Worm (Caenorhabditis elegans) whole organism, early embryonic: Measurements from ENCODE around the gene C05E11.2.

ENCODE experiments used
- B0310.2 ChIP-seq: sonication (generic microtip); optimal IDR thresholded peaks from 2 replicates; lab custom pipeline; 2016; ENCODE audit warnings: mild to moderate bottlenecking, missing genetic modification characterization, missing compliant biosample characterization
- F13C5.2 ChIP-seq: sonication (generic microtip); optimal IDR thresholded peaks from 2 replicates; lab custom pipeline; 2017; ENCODE audit warnings: mild to moderate bottlenecking, missing genetic modification characterization, inconsistent platforms, missing compliant biosample characterization
- aly-1 ChIP-seq: sonication (generic microtip); optimal IDR thresholded peaks from 2 replicates; lab custom pipeline; 2016; ENCODE audit warnings: missing genetic modification characterization, missing compliant biosample characterization
- ama-1 ChIP-seq: fragments of 150-350 bp; optimal IDR thresholded peaks from 2 replicates; lab custom pipeline; 2014
- ceh-13 ChIP-seq: fragments of 200-800 bp; sonication (Bioruptor generic); optimal IDR thresholded peaks from 2 replicates; lab custom pipeline; 2018; ENCODE audit warnings: mild to moderate bottlenecking, missing genetic modification characterization, missing compliant biosample characterization
- ceh-36 ChIP-seq: sonication (generic microtip); optimal IDR thresholded peaks from 2 replicates; lab custom pipeline; 2016; ENCODE audit warnings: missing genetic modification characterization, inconsistent platforms, missing compliant biosample characterization
- ets-7 ChIP-seq: sonication (generic microtip); optimal IDR thresholded peaks from 2 replicates; lab custom pipeline; 2016; ENCODE audit warnings: missing genotype, missing genetic modification characterization, missing compliant biosample characterization
- flt-1 ChIP-seq: fragments of 200-800 bp; sonication (Bioruptor generic); IDR thresholded peaks from 2 replicates; pipeline ENCODE4 v1.3.6; 2022; ENCODE audit warnings: missing genetic modification characterization, missing compliant biosample characterization
- hmbx-1 ChIP-seq: sonication (generic microtip); optimal IDR thresholded peaks from 2 replicates; lab custom pipeline; 2016; ENCODE audit warnings: mild to moderate bottlenecking, missing genetic modification characterization, missing compliant biosample characterization
- hmg-4 ChIP-seq: fragments of 200-800 bp; sonication (Bioruptor generic); optimal IDR thresholded peaks from 2 replicates; lab custom pipeline; 2018; ENCODE audit warnings: mild to moderate bottlenecking, missing genetic modification characterization, missing compliant biosample characterization
- hnd-1 ChIP-seq: sonication (generic microtip); optimal IDR thresholded peaks from 2 replicates; lab custom pipeline; 2016; ENCODE audit warnings: missing genetic modification characterization, missing compliant biosample characterization
- pes-1 ChIP-seq: fragments of 200-800 bp; sonication (Bioruptor generic); IDR thresholded peaks from 2 replicates; pipeline ENCODE4 v1.3.6; 2022; ENCODE audit warnings: missing genetic modification reagents, missing genetic modification characterization, missing compliant biosample characterization
- scrt-1 ChIP-seq: fragments of 200-800 bp; sonication (Bioruptor generic); IDR thresholded peaks from 2 replicates; pipeline ENCODE4 v1.3.6; 2022; ENCODE audit warnings: missing genetic modification characterization, missing compliant biosample characterization
- sea-1 ChIP-seq: fragments of 200-800 bp; sonication (Bioruptor generic); conservative IDR thresholded peaks from 2 replicates; pipeline ENCODE4 v1.3.6; 2022; ENCODE audit warnings: missing genetic modification characterization, missing compliant biosample characterization
- tbx-11 ChIP-seq: fragments of 200-800 bp; sonication (Bioruptor generic); IDR thresholded peaks from 2 replicates; pipeline ENCODE4 v1.3.6; 2022; ENCODE audit warnings: missing genetic modification characterization, missing compliant biosample characterization
- tbx-37 ChIP-seq: fragments of 200-800 bp; sonication (Bioruptor generic); conservative IDR thresholded peaks from 2 replicates; pipeline ENCODE4 v1.3.6; 2022; ENCODE audit warnings: missing genetic modification reagents, missing genetic modification characterization, missing compliant biosample characterization
- tra-4 ChIP-seq: sonication (generic microtip); optimal IDR thresholded peaks from 2 replicates; lab custom pipeline; 2017; ENCODE audit warnings: missing genetic modification characterization, missing compliant biosample characterization

Gene C05E11.2

ce11 chrX:4625080-4625479 lies 38.4 kb downstream of the C05E11.2 start:
- TF ChIP-seq B0310.2 (tag; lab: Kevin White, UChicago) (no peak), tbx-11 (GFP tag; lab: Robert Waterston, UW) (no peak), flt-1 (GFP tag; lab: Robert Waterston, UW) (no peak), ama-1 (lab: Kevin White, UChicago) (no peak), hnd-1 (tag; lab: Kevin White, UChicago) (no peak), ceh-13 (GFP tag; lab: Kevin White, UChicago) (no peak), aly-1 (tag; lab: Kevin White, UChicago) (no peak), tra-4 (tag; lab: Kevin White, UChicago) (no peak), pes-1 (GFP tag; lab: Robert Waterston, UW) (no peak), ceh-36 (tag; lab: Kevin White, UChicago) (no peak), tbx-37 (GFP tag; lab: Robert Waterston, UW) (no peak), ets-7 (no peak), sea-1 (GFP tag; lab: Robert Waterston, UW) (no peak), F13C5.2 (tag; lab: Kevin White, UChicago) (no peak), hmg-4 (GFP tag; lab: Kevin White, UChicago) (no peak)

ce11 chrX:4626891-4627290 lies 40.2 kb downstream of the C05E11.2 start:
- TF ChIP-seq scrt-1 (GFP tag; lab: Robert Waterston, UW), result no peak
- no peak for TF ChIP-seq flt-1 (GFP tag; lab: Robert Waterston, UW)
- no peak for TF ChIP-seq tbx-37 (GFP tag; lab: Robert Waterston, UW)
- TF ChIP-seq ceh-36 (tag; lab: Kevin White, UChicago), result no peak
- TF ChIP-seq hmbx-1 (tag; lab: Kevin White, UChicago), result no peak
- no peak for TF ChIP-seq tbx-11 (GFP tag; lab: Robert Waterston, UW)
- no peak for TF ChIP-seq ets-7

- no peak for TF ChIP-seq hmg-4 (GFP tag; lab: Kevin White, UChicago)
- TF ChIP-seq ceh-36 (tag; lab: Kevin White, UChicago), result no peak
- TF ChIP-seq tra-4 (tag; lab: Kevin White, UChicago), result no peak
- TF ChIP-seq pes-1 (GFP tag; lab: Robert Waterston, UW), result no peak
- no peak for TF ChIP-seq flt-1 (GFP tag; lab: Robert Waterston, UW)
- no peak for TF ChIP-seq scrt-1 (GFP tag; lab: Robert Waterston, UW)
- no peak for TF ChIP-seq hnd-1 (tag; lab: Kevin White, UChicago)
- no peak for TF ChIP-seq ama-1 (lab: Kevin White, UChicago)
- no peak for TF ChIP-seq tbx-37 (GFP tag; lab: Robert Waterston, UW)
- no peak for TF ChIP-seq ceh-13 (GFP tag; lab: Kevin White, UChicago)
- TF ChIP-seq tbx-11 (GFP tag; lab: Robert Waterston, UW), result no peak
- no peak for TF ChIP-seq sea-1 (GFP tag; lab: Robert Waterston, UW)
These were observed 41.6 kb downstream of the C05E11.2 start for ce11 chrX:4628350-4628749.

ce11 chrX:4628817-4629575 lies 42.3 kb downstream of the C05E11.2 start:
- TF ChIP-seq ceh-36 (tag; lab: Kevin White, UChicago), result no peak
- no peak for TF ChIP-seq F13C5.2 (tag; lab: Kevin White, UChicago)

- TF ChIP-seq tbx-37 (GFP tag; lab: Robert Waterston, UW) (no peak), B0310.2 (tag; lab: Kevin White, UChicago) (no peak), tra-4 (tag; lab: Kevin White, UChicago) (no peak), ceh-36 (tag; lab: Kevin White, UChicago) (no peak), hmbx-1 (tag; lab: Kevin White, UChicago) (no peak), tbx-11 (GFP tag; lab: Robert Waterston, UW) (no peak), sea-1 (GFP tag; lab: Robert Waterston, UW) (no peak), pes-1 (GFP tag; lab: Robert Waterston, UW) (no peak), hnd-1 (tag; lab: Kevin White, UChicago) (no peak), scrt-1 (GFP tag; lab: Robert Waterston, UW) (no peak), hmg-4 (GFP tag; lab: Kevin White, UChicago) (no peak), ama-1 (lab: Kevin White, UChicago) (no peak), flt-1 (GFP tag; lab: Robert Waterston, UW) (no peak), ets-7 (no peak), F13C5.2 (tag; lab: Kevin White, UChicago) (no peak), aly-1 (tag; lab: Kevin White, UChicago) (no peak), ceh-13 (GFP tag; lab: Kevin White, UChicago) (no peak)
These were observed 45.4 kb downstream of the C05E11.2 start, which contains the start of gene slcr-46.1 for ce11 chrX:4632088-4632487. Gene slcr-46.1, plus strand, starts transcription at chrX:4632361.

ce11 chrX:4635643-4636042 lies 48.9 kb downstream of the C05E11.2 start:
- TF ChIP-seq sea-1 (GFP tag; lab: Robert Waterston, UW) (0 out of 2 replicates have a peak, but pooled peaks have one; percentile 43), aly-1 (tag; lab: Kevin White, UChicago) (peak; percentile 6), hmg-4 (GFP tag; lab: Kevin White, UChicago) (peak; percentile 37), flt-1 (GFP tag; lab: Robert Waterston, UW) (peak; percentile 22; the same call in 1 of the 2 replicates), F13C5.2 (tag; lab: Kevin White, UChicago) (peak; percentile 41), tbx-11 (GFP tag; lab: Robert Waterston, UW) (no peak), ets-7 (no peak)

ce11 chrX:4636143-4636542 lies 49.4 kb downstream of the C05E11.2 start:
- TF ChIP-seq pes-1 (GFP tag; lab: Robert Waterston, UW), result no peak
- no peak for TF ChIP-seq ceh-36 (tag; lab: Kevin White, UChicago)
- no peak for TF ChIP-seq ama-1 (lab: Kevin White, UChicago)
- no peak for TF ChIP-seq hmbx-1 (tag; lab: Kevin White, UChicago)
- no peak for TF ChIP-seq hnd-1 (tag; lab: Kevin White, UChicago)
- no peak for TF ChIP-seq sea-1 (GFP tag; lab: Robert Waterston, UW)
- TF ChIP-seq ets-7, result no peak
- TF ChIP-seq scrt-1 (GFP tag; lab: Robert Waterston, UW), result no peak
- no peak for TF ChIP-seq hmg-4 (GFP tag; lab: Kevin White, UChicago)
- no peak for TF ChIP-seq flt-1 (GFP tag; lab: Robert Waterston, UW)
